Worm (Caenorhabditis elegans) whole organism, L4 larva: ENCODE results near the gene taf-7.1.

Experiments used
- D1046.2 ChIP-seq: fragments of 200-800 bp; sonication (Bioruptor generic); IDR thresholded peaks from 2 replicates; pipeline ENCODE4 v1.3.6; 2022; ENCODE audit warnings: missing genetic modification characterization, missing compliant biosample characterization
- F10B5.3 ChIP-seq: sonication (generic microtip); optimal IDR thresholded peaks from 2 replicates; lab custom pipeline; 2016; ENCODE audit warnings: mild to moderate bottlenecking, missing genetic modification characterization, missing compliant biosample characterization
- Y105C5A.15 ChIP-seq: fragments of 200-800 bp; sonication (Bioruptor generic); IDR thresholded peaks from 2 replicates; pipeline ENCODE4 v1.3.6; 2022; ENCODE audit warnings: missing genetic modification characterization, missing compliant biosample characterization
- Y48G9A.11 ChIP-seq: fragments of 200-800 bp; sonication (Bioruptor generic); IDR thresholded peaks from 2 replicates; pipeline ENCODE4 v1.3.6; 2022; ENCODE audit warnings: missing genetic modification reagents, missing genetic modification characterization, missing compliant biosample characterization
- Y5F2A.4 ChIP-seq: fragments of 200-800 bp; sonication (Bioruptor generic); optimal IDR thresholded peaks from 2 replicates; lab custom pipeline; 2018; ENCODE audit warnings: mild to moderate bottlenecking, missing genetic modification characterization, missing compliant biosample characterization
- aha-1 ChIP-seq: fragments of 150-350 bp; peaks from one replicate; lab custom pipeline; 2014; ENCODE audit warnings: missing biosample characterization, missing genetic modification characterization
- arid-1 ChIP-seq: fragments of 200-800 bp; sonication (Bioruptor generic); conservative IDR thresholded peaks from 2 replicates; pipeline ENCODE4 v1.3.6; 2022; ENCODE audit warnings: missing genetic modification reagents, missing genetic modification characterization, missing compliant biosample characterization
- attf-4 ChIP-seq: sonication (generic microtip); optimal IDR thresholded peaks from 3 replicates; lab custom pipeline; 2017; ENCODE audit warnings: missing biosample characterization, missing genetic modification characterization
- ceh-28 ChIP-seq: fragments of 150-350 bp; optimal IDR thresholded peaks from 2 replicates; lab custom pipeline; 2014; ENCODE audit warnings: missing biosample characterization, missing genetic modification reagents, missing genetic modification characterization
- ceh-32 ChIP-seq: sonication (generic microtip); optimal IDR thresholded peaks from 2 replicates; lab custom pipeline; 2016; ENCODE audit warnings: mild to moderate bottlenecking, missing genetic modification characterization, missing compliant biosample characterization; ENCODE audit not compliant: poor library complexity
- cey-2 ChIP-seq: sonication (generic microtip); optimal IDR thresholded peaks from 3 replicates; lab custom pipeline; 2017; ENCODE audit warnings: missing genetic modification characterization, mild to moderate bottlenecking, missing compliant biosample characterization, antibody characterized with exemption, borderline replicate concordance; ENCODE audit not compliant: insufficient read depth
- daf-16 ChIP-seq, 3 experiments: sonication (generic microtip); optimal IDR thresholded peaks; 2 replicates each; lab custom pipeline; 2016 to 2017; ENCODE audit warnings: missing genetic modification characterization in 3 of 3, missing genetic modification reagents in 3 of 3, mild to moderate bottlenecking in 2 of 3, missing compliant biosample characterization in 2 of 3, missing biosample characterization in 1 of 3, moderate library complexity in 1 of 3
- dmd-6 ChIP-seq: fragments of 200-800 bp; sonication (Bioruptor generic); IDR thresholded peaks from 2 replicates; pipeline ENCODE4 v1.3.6; 2022; ENCODE audit warnings: missing genetic modification reagents, missing genetic modification characterization, missing compliant biosample characterization
- dve-1 ChIP-seq: sonication (generic microtip); optimal IDR thresholded peaks from 2 replicates; lab custom pipeline; 2017; ENCODE audit warnings: antibody characterized with exemption, mild to moderate bottlenecking, missing genetic modification characterization, missing compliant biosample characterization; ENCODE audit not compliant: insufficient read depth
- lin-1 ChIP-seq: fragments of 200-800 bp; sonication (Bioruptor generic); IDR thresholded peaks from 2 replicates; pipeline ENCODE4 v1.3.6; 2022; ENCODE audit warnings: missing genetic modification reagents, missing genetic modification characterization, missing compliant biosample characterization
- lin-39 ChIP-seq: fragments of 150-350 bp; optimal IDR thresholded peaks from 2 replicates; lab custom pipeline; 2014; ENCODE audit warnings: missing biosample characterization, missing genetic modification reagents, missing genetic modification characterization
- madf-9 ChIP-seq: fragments of 200-800 bp; sonication (Bioruptor generic); conservative IDR thresholded peaks from 2 replicates; pipeline ENCODE4 v1.3.6; 2022; ENCODE audit warnings: missing genetic modification reagents, missing genetic modification characterization, missing compliant biosample characterization
- mdl-1 ChIP-seq, 2 experiments: fragments of 150-350 bp in 1 of 2; sonication (generic microtip) in 1 of 2; optimal IDR thresholded peaks; 2 replicates each; lab custom pipeline; 2014 to 2017; ENCODE audit warnings: missing biosample characterization in 2 of 2, missing genetic modification characterization in 2 of 2
- mep-1 ChIP-seq: fragments of 150-350 bp; sonication (generic microtip); optimal IDR thresholded peaks from 3 replicates; lab custom pipeline; 2014; ENCODE audit warnings: missing biosample characterization, missing genetic modification characterization
- mxl-2 ChIP-seq: fragments of 200-800 bp; sonication (Bioruptor generic); conservative IDR thresholded peaks from 2 replicates; pipeline ENCODE4 v1.3.6; 2022; ENCODE audit warnings: missing genetic modification reagents, missing genetic modification characterization, missing compliant biosample characterization
- nhr-11 ChIP-seq: fragments of 150-350 bp; optimal IDR thresholded peaks from 2 replicates; lab custom pipeline; 2014; ENCODE audit warnings: missing biosample characterization, missing genetic modification characterization
- nhr-111 ChIP-seq: fragments of 200-800 bp; sonication (Bioruptor generic); optimal IDR thresholded peaks from 2 replicates; lab custom pipeline; 2018; ENCODE audit warnings: mild to moderate bottlenecking, missing genetic modification characterization, missing compliant biosample characterization
- nhr-237 ChIP-seq: sonication (generic microtip); optimal IDR thresholded peaks from 2 replicates; lab custom pipeline; 2017; ENCODE audit warnings: missing biosample characterization, missing genetic modification characterization
- nhr-28 ChIP-seq: fragments of 150-350 bp; optimal IDR thresholded peaks from 2 replicates; lab custom pipeline; 2014; ENCODE audit warnings: missing biosample characterization, missing genetic modification characterization
- nhr-41 ChIP-seq: fragments of 200-800 bp; sonication (Bioruptor generic); IDR thresholded peaks from 2 replicates; pipeline ENCODE4 v1.3.6; 2022; ENCODE audit warnings: missing genetic modification reagents, missing genetic modification characterization, missing compliant biosample characterization
- nhr-6 ChIP-seq: fragments of 150-350 bp; optimal IDR thresholded peaks from 2 replicates; lab custom pipeline; 2014; ENCODE audit warnings: missing biosample characterization, missing genetic modification characterization
- nhr-77 ChIP-seq: fragments of 150-350 bp; optimal IDR thresholded peaks from 2 replicates; lab custom pipeline; 2014; ENCODE audit warnings: missing biosample characterization, missing genetic modification characterization
- php-3 ChIP-seq: fragments of 200-800 bp; sonication (Bioruptor generic); IDR thresholded peaks from 2 replicates; pipeline ENCODE4 v1.3.6; 2022; ENCODE audit warnings: missing genetic modification reagents, missing genetic modification characterization, missing compliant biosample characterization
- pqm-1 ChIP-seq: sonication (generic microtip); optimal IDR thresholded peaks from 2 replicates; lab custom pipeline; 2017; ENCODE audit warnings: missing biosample characterization, missing genetic modification characterization
- set-16 ChIP-seq: fragments of 200-800 bp; sonication (Bioruptor generic); IDR thresholded peaks from 2 replicates; pipeline ENCODE4 v1.3.6; 2022; ENCODE audit warnings: missing genetic modification reagents, missing genetic modification characterization, missing compliant biosample characterization
- skn-1 ChIP-seq: fragments of 150-350 bp; optimal IDR thresholded peaks from 2 replicates; lab custom pipeline; 2014; ENCODE audit warnings: missing biosample characterization, missing genetic modification characterization
- snpc-4 ChIP-seq: fragments of 150-350 bp; optimal IDR thresholded peaks from 2 replicates; lab custom pipeline; 2014; ENCODE audit warnings: missing biosample characterization, missing genetic modification characterization
- tra-1 ChIP-seq: fragments of 200-800 bp; sonication (Bioruptor generic); IDR thresholded peaks from 2 replicates; pipeline ENCODE4 v1.3.6; 2022; ENCODE audit warnings: missing genetic modification reagents, missing genetic modification characterization, missing compliant biosample characterization
- unc-62 ChIP-seq, 3 experiments: fragments of 150-350 bp in 1 of 3; sonication (generic microtip); optimal IDR thresholded peaks in 2 of 3; peaks in 1 of 3; 1 replicate in 1 of 3; 2 replicates in 2 of 3; lab custom pipeline; 2014 to 2017; ENCODE audit warnings: missing biosample characterization in 3 of 3, missing genetic modification characterization in 3 of 3, missing genetic modification reagents in 3 of 3, missing genotype in 1 of 3
- zag-1 ChIP-seq: fragments of 150-350 bp; optimal IDR thresholded peaks from 2 replicates; lab custom pipeline; 2014; ENCODE audit warnings: missing biosample characterization, missing genetic modification characterization
- zfp-2 ChIP-seq: sonication (generic microtip); optimal IDR thresholded peaks from 2 replicates; lab custom pipeline; 2016; ENCODE audit warnings: mild to moderate bottlenecking, missing genetic modification characterization, missing compliant biosample characterization
- zfp-3 ChIP-seq: fragments of 200-800 bp; sonication (Bioruptor generic); conservative IDR thresholded peaks from 2 replicates; pipeline ENCODE4 v1.3.6; 2022; ENCODE audit warnings: missing genetic modification reagents, missing genetic modification characterization, missing compliant biosample characterization

The taf-7.1 gene

ce11 chrX:11857178-11857577 is 19.9 kb upstream of the taf-7.1 start, which contains the start of gene mes-1 (continued):
- TF ChIP-seq mep-1 (tag; lab: Kevin White, UChicago) (no peak), nhr-237 (tag; lab: Kevin White, UChicago) (no peak), nhr-41 (no peak), zfp-3 (GFP tag; lab: Robert Waterston, UW) (no peak)

DNA sequence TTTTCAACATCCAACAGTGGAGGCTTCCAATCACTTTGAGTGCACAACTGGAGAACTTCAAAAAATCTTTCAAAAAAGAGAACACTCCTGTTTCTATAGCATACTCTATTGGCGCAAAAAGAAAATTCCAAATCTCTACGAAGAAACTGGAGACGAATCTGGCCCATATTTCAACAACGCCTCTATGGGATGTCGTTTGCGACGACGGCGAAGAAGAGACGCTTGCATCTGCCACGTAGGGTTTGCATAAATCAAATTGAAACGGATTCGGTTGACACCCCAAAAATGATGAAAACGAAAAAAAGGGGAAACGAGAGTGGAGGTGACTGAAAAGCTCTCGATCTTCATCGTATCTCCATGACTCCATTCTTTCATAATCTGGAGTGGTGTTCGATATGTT is 18.9 kb upstream of the taf-7.1 start:
- peak in 1 of 2 experiments; percentile 90 for TF ChIP-seq unc-62 (GFP tag; optimal IDR thresholded peaks at IDR 0.05 in 1 of 2; lab: Kevin White, UChicago)
- no peak for TF ChIP-seq unc-62 (tag; optimal IDR thresholded peaks at IDR 0.05; lab: Kevin White, UChicago)
- TF ChIP-seq cey-2, result no peak

DNA sequence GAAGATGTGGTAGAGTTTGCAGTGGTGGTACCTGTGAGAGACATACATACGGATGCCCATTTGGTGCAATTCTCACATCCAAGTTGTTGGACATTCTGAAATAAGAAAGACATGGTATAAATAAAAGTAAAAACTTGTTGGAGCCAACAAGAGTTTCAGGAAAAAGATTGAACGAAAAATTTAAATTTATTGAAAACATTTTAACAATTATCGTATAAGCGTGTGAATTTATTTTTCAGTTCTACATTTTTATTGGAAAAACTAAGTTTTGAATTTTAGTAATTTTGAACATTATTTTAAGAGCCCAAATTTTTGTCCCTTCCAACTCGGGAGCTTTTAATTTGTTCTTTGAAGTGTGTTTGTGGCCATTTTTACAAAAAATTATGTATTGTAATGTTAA is 17.6 kb upstream of the taf-7.1 start, which contains the start of gene F54F7.8:
Gene F54F7.8, minus strand, starts transcription at position 101 of the 400 bp plus-strand sequence.
- TF ChIP-seq tra-1 (GFP tag; lab: Robert Waterston, UW) (no peak), zfp-2 (tag; lab: Kevin White, UChicago) (no peak), Y5F2A.4 (GFP tag; lab: Kevin White, UChicago) (no peak), zag-1 (tag; lab: Kevin White, UChicago) (no peak), nhr-6 (tag; lab: Kevin White, UChicago) (no peak), madf-9 (no peak), mxl-2 (GFP tag; lab: Robert Waterston, UW) (no peak), unc-62 (GFP tag; optimal IDR thresholded peaks at IDR 0.05 in 1 of 2; lab: Kevin White, UChicago) (no peak), unc-62 (tag; optimal IDR thresholded peaks at IDR 0.05; lab: Kevin White, UChicago) (no peak), ceh-32 (tag; lab: Kevin White, UChicago) (no peak), aha-1 (tag; lab: Kevin White, UChicago) (no peak), nhr-111 (GFP tag; lab: Kevin White, UChicago) (no peak), nhr-28 (no peak), lin-39 (tag; lab: Kevin White, UChicago) (no peak), zfp-3 (GFP tag; lab: Robert Waterston, UW) (no peak), D1046.2 (GFP tag; lab: Robert Waterston, UW) (no peak), snpc-4 (tag; lab: Kevin White, UChicago) (no peak), ceh-28 (tag; lab: Kevin White, UChicago) (no peak), arid-1 (GFP tag; lab: Robert Waterston, UW) (no peak)

ce11 chrX:11854432-11854831 is 17.2 kb upstream of the taf-7.1 start:
- TF ChIP-seq daf-16 (GFP tag; optimal IDR thresholded peaks at IDR 0.05; lab: Kevin White, UChicago), result no peak
- peak; percentile 37 for TF ChIP-seq daf-16 (tag; optimal IDR thresholded peaks at IDR 0.05; lab: Kevin White, UChicago)
- no peak for TF ChIP-seq set-16 (GFP tag; lab: Robert Waterston, UW)
- TF ChIP-seq cey-2, result no peak
- TF ChIP-seq dve-1, result peak; percentile 48
- TF ChIP-seq Y48G9A.11 (GFP tag; lab: Robert Waterston, UW), result no peak
- TF ChIP-seq skn-1 (tag; lab: Kevin White, UChicago), result no peak
- TF ChIP-seq dmd-6 (GFP tag; lab: Robert Waterston, UW), result peak; percentile 30; the same call in 1 of the 2 replicates
- no peak for TF ChIP-seq lin-1 (GFP tag; lab: Robert Waterston, UW)
- TF ChIP-seq F10B5.3 (tag; lab: Kevin White, UChicago), result no peak
- TF ChIP-seq pqm-1 (tag; lab: Kevin White, UChicago), result peak; percentile 53
- no peak for TF ChIP-seq mdl-1 (tag; optimal IDR thresholded peaks at IDR 0.05; lab: Kevin White, UChicago)
- no peak for TF ChIP-seq nhr-11 (tag; lab: Kevin White, UChicago)
- TF ChIP-seq nhr-77 (tag; lab: Kevin White, UChicago), result no peak
- TF ChIP-seq snpc-4 (tag; lab: Kevin White, UChicago), result no peak
- TF ChIP-seq nhr-28, result peak; percentile 51
- TF ChIP-seq Y105C5A.15 (GFP tag; lab: Robert Waterston, UW), result no peak
- TF ChIP-seq attf-4, result no peak
- TF ChIP-seq zfp-3 (GFP tag; lab: Robert Waterston, UW), result no peak
- TF ChIP-seq php-3 (GFP tag; lab: Robert Waterston, UW), result no peak
